Fruit fly (Drosophila melanogaster) whole organism, embryonic: ENCODE measurements around the gene Cp190.

Experiments
- C15 ChIP-seq: fragments of 200-800 bp; sonication (Bioruptor generic); IDR thresholded peaks from 3 replicates; pipeline ENCODE4 v1.3.6; 2022; ENCODE audit warnings: missing biosample characterization, missing genetic modification characterization
- CG10321 ChIP-seq: fragments of 200-800 bp; sonication (Bioruptor generic); IDR thresholded peaks from 2 replicates; pipeline ENCODE4 v1.3.6; 2022; ENCODE audit warnings: missing biosample characterization, missing genetic modification characterization
- CG11398 ChIP-seq: fragments of 200-800 bp; sonication (Bioruptor generic); optimal IDR thresholded peaks from 2 replicates; lab custom pipeline; 2016; ENCODE audit warnings: missing biosample characterization, missing genetic modification characterization
- CG13624 ChIP-seq: fragments of 200-800 bp; sonication (Bioruptor generic); optimal IDR thresholded peaks from 2 replicates; lab custom pipeline; 2016; ENCODE audit warnings: missing biosample characterization, missing genetic modification characterization
- CG16815 ChIP-seq: fragments of 200-800 bp; sonication (Bioruptor generic); optimal IDR thresholded peaks from 3 replicates; lab custom pipeline; 2017; ENCODE audit warnings: missing biosample characterization, mild to moderate bottlenecking, missing genetic modification characterization
- CG18011 ChIP-seq: fragments of 200-800 bp; sonication (Bioruptor generic); optimal IDR thresholded peaks from 2 replicates; lab custom pipeline; 2017; ENCODE audit warnings: missing biosample characterization, missing genetic modification characterization, mild to moderate bottlenecking, moderate library complexity, missing genotype
- CG1832 ChIP-seq: fragments of 200-800 bp; sonication (Bioruptor generic); optimal IDR thresholded peaks from 2 replicates; lab custom pipeline; 2017; ENCODE audit warnings: missing biosample characterization, mild to moderate bottlenecking, missing genetic modification characterization, inconsistent platforms
- CG18764 ChIP-seq: fragments of 200-800 bp; sonication (Bioruptor generic); optimal IDR thresholded peaks from 3 replicates; lab custom pipeline; 2016; ENCODE audit warnings: missing biosample characterization, missing genetic modification characterization
- CG2116 ChIP-seq: fragments of 200-800 bp; sonication (Bioruptor generic); optimal IDR thresholded peaks from 3 replicates; lab custom pipeline; 2018; ENCODE audit warnings: missing biosample characterization, mild to moderate bottlenecking, missing genetic modification characterization
- CG2712 ChIP-seq: fragments of 200-800 bp; optimal IDR thresholded peaks from 3 replicates; lab custom pipeline; 2019; ENCODE audit warnings: missing biosample characterization, mild to moderate bottlenecking, missing genetic modification characterization, moderate library complexity
- CG31388 ChIP-seq: fragments of 200-800 bp; sonication (Bioruptor generic); optimal IDR thresholded peaks from 2 replicates; lab custom pipeline; 2016; ENCODE audit warnings: missing biosample characterization, missing genetic modification characterization
- CG4282 ChIP-seq: fragments of 200-800 bp; sonication (Bioruptor generic); optimal IDR thresholded peaks from 2 replicates; lab custom pipeline; 2016; ENCODE audit warnings: missing biosample characterization, missing genetic modification characterization
- CG4707 ChIP-seq: fragments of 200-800 bp; sonication (Bioruptor generic); optimal IDR thresholded peaks from 2 replicates; lab custom pipeline; 2018; ENCODE audit warnings: missing biosample characterization, mild to moderate bottlenecking, missing genetic modification characterization, moderate library complexity
- CG5180 ChIP-seq: fragments of 200-800 bp; sonication (Bioruptor generic); optimal IDR thresholded peaks from 3 replicates; lab custom pipeline; 2017; ENCODE audit warnings: missing biosample characterization, missing genetic modification characterization, mild to moderate bottlenecking, moderate library complexity, missing genetic modification reagents
- CG8765 ChIP-seq: fragments of 200-800 bp; sonication (Bioruptor generic); IDR thresholded peaks from 2 replicates; pipeline ENCODE4 v1.3.6; 2022; ENCODE audit warnings: missing biosample characterization, missing genetic modification characterization
- CG8944 ChIP-seq: fragments of 200-800 bp; sonication (Bioruptor generic); optimal IDR thresholded peaks from 3 replicates; lab custom pipeline; 2016; ENCODE audit warnings: missing biosample characterization, missing genetic modification characterization
- CG9609 ChIP-seq: fragments of 200-800 bp; sonication (Bioruptor generic); optimal IDR thresholded peaks from 3 replicates; lab custom pipeline; 2016; ENCODE audit warnings: missing biosample characterization, missing genetic modification characterization
- Chrac-16 ChIP-seq: fragments of 200-800 bp; sonication (Bioruptor generic); optimal IDR thresholded peaks from 3 replicates; lab custom pipeline; 2016; ENCODE audit warnings: missing biosample characterization, missing genetic modification characterization
- D ChIP-seq, 2 experiments: fragments of 200-800 bp in 1 of 2; fragments of >200 bp in 1 of 2; sonication (Bioruptor generic) in 1 of 2; optimal IDR thresholded peaks; 2 replicates in 1 of 2; 3 replicates in 1 of 2; lab custom pipeline; 2017; ENCODE audit warnings: mild to moderate bottlenecking in 1 of 2, missing biosample characterization in 1 of 2, missing genetic modification characterization in 1 of 2, missing genetic modification reagents in 1 of 2
- Deaf1 ChIP-seq: fragments of 200-800 bp; optimal IDR thresholded peaks from 3 replicates; lab custom pipeline; 2019; ENCODE audit warnings: missing biosample characterization, mild to moderate bottlenecking, missing genetic modification characterization, moderate library complexity
- Ets65A ChIP-seq: fragments of 200-800 bp; sonication (Bioruptor generic); peaks from one replicate; lab custom pipeline; 2016; ENCODE audit warnings: missing biosample characterization, missing genetic modification characterization
- Hey ChIP-seq: fragments of 200-800 bp; sonication (Bioruptor generic); optimal IDR thresholded peaks from 3 replicates; lab custom pipeline; 2018; ENCODE audit warnings: missing biosample characterization, mild to moderate bottlenecking, missing genetic modification characterization
- Jarid2 ChIP-seq: fragments of 200-800 bp; sonication (Bioruptor generic); optimal IDR thresholded peaks from 3 replicates; lab custom pipeline; 2017; ENCODE audit warnings: mild to moderate bottlenecking, missing biosample characterization, missing genetic modification reagents, missing genetic modification characterization
- MESR4 ChIP-seq: fragments of 200-800 bp; sonication (Bioruptor generic); optimal IDR thresholded peaks from 2 replicates; lab custom pipeline; 2018; ENCODE audit warnings: missing biosample characterization, mild to moderate bottlenecking, missing genetic modification characterization, moderate library complexity
- Nf-YC ChIP-seq: fragments of 200-800 bp; optimal IDR thresholded peaks from 3 replicates; lab custom pipeline; 2019; ENCODE audit warnings: missing biosample characterization, mild to moderate bottlenecking, missing genetic modification characterization, moderate library complexity
- Rfx ChIP-seq: fragments of 200-800 bp; sonication (Bioruptor generic); IDR thresholded peaks from 2 replicates; pipeline ENCODE4 v1.3.6; 2022; ENCODE audit warnings: missing biosample characterization, missing genetic modification characterization
- al ChIP-seq: fragments of 200-800 bp; sonication (Bioruptor generic); IDR thresholded peaks from 2 replicates; pipeline ENCODE4 v1.3.6; 2022; ENCODE audit warnings: missing biosample characterization, missing genetic modification characterization
- ara ChIP-seq: fragments of 200-800 bp; sonication (Bioruptor generic); IDR thresholded peaks from 2 replicates; pipeline ENCODE4 v1.3.6; 2022; ENCODE audit warnings: missing biosample characterization, missing genetic modification characterization
- bbx ChIP-seq: fragments of 200-800 bp; sonication (Bioruptor generic); IDR thresholded peaks from 2 replicates; pipeline ENCODE4 v1.3.6; 2022; ENCODE audit warnings: missing biosample characterization, missing genetic modification characterization; ENCODE audit not compliant: partially characterized antibody
- cato ChIP-seq: fragments of 200-800 bp; sonication (Bioruptor generic); optimal IDR thresholded peaks from 2 replicates; lab custom pipeline; 2016; ENCODE audit warnings: missing biosample characterization, missing genetic modification characterization, borderline replicate concordance
- caup ChIP-seq: fragments of 200-800 bp; sonication (Bioruptor generic); optimal IDR thresholded peaks from 3 replicates; lab custom pipeline; 2017; ENCODE audit warnings: missing biosample characterization, mild to moderate bottlenecking, missing genetic modification characterization, moderate library complexity; ENCODE audit not compliant: severe bottlenecking
- crol ChIP-seq: fragments of 200-800 bp; sonication (Bioruptor generic); IDR thresholded peaks from 2 replicates; pipeline ENCODE4 v1.3.6; 2022; ENCODE audit warnings: missing biosample characterization, missing genetic modification characterization
- crp ChIP-seq, 2 experiments: fragments of 200-800 bp; sonication (Bioruptor generic); optimal IDR thresholded peaks; 2 replicates in 1 of 2; 3 replicates in 1 of 2; lab custom pipeline; 2017; ENCODE audit warnings: missing biosample characterization in 2 of 2, missing genetic modification characterization in 2 of 2, mild to moderate bottlenecking in 1 of 2, moderate library complexity in 1 of 2
- dysf ChIP-seq: fragments of 200-800 bp; sonication (Bioruptor generic); IDR thresholded peaks from 3 replicates; pipeline ENCODE4 v1.3.6; 2022; ENCODE audit warnings: missing biosample characterization, missing genetic modification characterization
- ems ChIP-seq: fragments of 200-800 bp; sonication (Bioruptor generic); optimal IDR thresholded peaks from 3 replicates; lab custom pipeline; 2016; ENCODE audit warnings: missing biosample characterization, missing genetic modification characterization
- odd ChIP-seq: fragments of 200-800 bp; sonication (Bioruptor generic); optimal IDR thresholded peaks from 2 replicates; lab custom pipeline; 2017; ENCODE audit warnings: missing biosample characterization, mild to moderate bottlenecking, missing genetic modification characterization
- org-1 ChIP-seq: fragments of 200-800 bp; sonication (Bioruptor generic); optimal IDR thresholded peaks from 2 replicates; lab custom pipeline; 2017; ENCODE audit warnings: missing biosample characterization, missing genetic modification characterization
- pum ChIP-seq: fragments of 200-800 bp; sonication (Bioruptor generic); optimal IDR thresholded peaks from 2 replicates; lab custom pipeline; 2016; ENCODE audit warnings: missing biosample characterization, missing genetic modification characterization
- ranshi ChIP-seq: fragments of 200-800 bp; sonication (Bioruptor generic); IDR thresholded peaks from 2 replicates; pipeline ENCODE4 v1.3.6; 2022; ENCODE audit warnings: missing biosample characterization, missing genetic modification characterization
- rib ChIP-seq: fragments of 200-800 bp; sonication (Bioruptor generic); IDR thresholded peaks from 2 replicates; pipeline ENCODE4 v1.3.6; 2022; ENCODE audit warnings: missing biosample characterization, missing genetic modification characterization
- sc ChIP-seq, 3 experiments: fragments of >200 bp in 2 of 3; fragments of 200-800 bp in 1 of 3; sonication (Bioruptor generic) in 1 of 3; optimal IDR thresholded peaks; 2 replicates in 2 of 3; 3 replicates in 1 of 3; lab custom pipeline; 2017; ENCODE audit warnings: mild to moderate bottlenecking in 1 of 3, missing biosample characterization in 1 of 3, missing genetic modification characterization in 1 of 3, missing genetic modification reagents in 1 of 3
- sima ChIP-seq: fragments of 200-800 bp; sonication (Bioruptor generic); optimal IDR thresholded peaks from 2 replicates; lab custom pipeline; 2016; ENCODE audit warnings: missing biosample characterization, missing genetic modification characterization
- so ChIP-seq: fragments of 200-800 bp; sonication (Bioruptor generic); IDR thresholded peaks from 3 replicates; pipeline ENCODE4 v1.3.6; 2022; ENCODE audit warnings: missing biosample characterization, missing genetic modification characterization
- tx ChIP-seq: fragments of 200-800 bp; sonication (Bioruptor generic); optimal IDR thresholded peaks from 2 replicates; lab custom pipeline; 2016; ENCODE audit warnings: missing biosample characterization, missing genetic modification characterization
- unpg ChIP-seq: fragments of 200-800 bp; sonication (Bioruptor generic); optimal IDR thresholded peaks from 3 replicates; lab custom pipeline; 2018; ENCODE audit warnings: missing biosample characterization, mild to moderate bottlenecking, missing genetic modification characterization, moderate library complexity
- yki ChIP-seq: fragments of >200 bp; optimal IDR thresholded peaks from 3 replicates; lab custom pipeline; 2018
- zen2 ChIP-seq: fragments of 200-800 bp; sonication (Bioruptor generic); IDR thresholded peaks from 3 replicates; pipeline ENCODE4 v1.3.6; 2022; ENCODE audit warnings: missing biosample characterization, missing genetic modification characterization; ENCODE audit not compliant: partially characterized antibody
- zfh1 ChIP-seq: fragments of 200-800 bp; sonication (Bioruptor generic); IDR thresholded peaks from 3 replicates; pipeline ENCODE4 v1.3.6; 2022; ENCODE audit warnings: missing biosample characterization, missing genetic modification characterization

The Cp190 gene

dm6 chr3R:15319912-15320746 is 45.1 kb upstream of the Cp190 start, which contains the start of the genes CG6276 and CG44040 (continued):
- TF ChIP-seq CG18764 (GFP tag; lab: Kevin White, UChicago) (no peak), CG31388 (GFP tag; lab: Kevin White, UChicago) (no peak), CG2116 (GFP tag; lab: Kevin White, UChicago) (peak; percentile 24), crp (GFP tag; optimal IDR thresholded peaks at IDR 0.05; lab: Kevin White, UChicago) (no peak), dysf (peak; percentile 45; the same call in 1 of the 3 replicates), CG4282 (GFP tag; lab: Kevin White, UChicago) (no peak), zen2 (GFP tag; lab: Robert Waterston, UW) (no peak), unpg (GFP tag; lab: Kevin White, UChicago) (peak; percentile 50), ranshi (peak; percentile 58), CG13624 (GFP tag; lab: Kevin White, UChicago) (peak; percentile 73), CG5180 (GFP tag; lab: Kevin White, UChicago) (no peak), CG4707 (GFP tag; lab: Kevin White, UChicago) (no peak), CG1832 (GFP tag; lab: Kevin White, UChicago) (no peak), rib (GFP tag; lab: Robert Waterston, UW) (no peak), org-1 (GFP tag; lab: Kevin White, UChicago) (peak; percentile 13), sima (GFP tag; lab: Kevin White, UChicago) (no peak), CG16815 (GFP tag; lab: Kevin White, UChicago) (no peak), cato (GFP tag; lab: Kevin White, UChicago) (no peak), D (optimal IDR thresholded peaks at IDR 0.05; lab: Kevin White, UChicago) (no peak), D (GFP tag; optimal IDR thresholded peaks at IDR 0.05; lab: Kevin White, UChicago) (peak; percentile 12), CG18011 (GFP tag; lab: Kevin White, UChicago) (no peak), sc (optimal IDR thresholded peaks at IDR 0.05; lab: Kevin White, UChicago) (no peak), sc (GFP tag; optimal IDR thresholded peaks at IDR 0.05; lab: Kevin White, UChicago) (no peak), odd (no peak), MESR4 (GFP tag; lab: Kevin White, UChicago) (peak; percentile 63), tx (peak; percentile 52), C15 (GFP tag; lab: Robert Waterston, UW) (no peak), crol (GFP tag; lab: Robert Waterston, UW) (no peak), yki (lab: Kevin White, UChicago) (no peak), CG8765 (GFP tag; lab: Robert Waterston, UW) (no peak; the same call in 1 of the 2 replicates), bbx (GFP tag; lab: Robert Waterston, UW) (no peak), CG2712 (peak; percentile 53), CG10321 (GFP tag; lab: Robert Waterston, UW) (no peak), CG11398 (GFP tag; lab: Kevin White, UChicago) (peak; percentile 31), ems (peak; percentile 38), zfh1 (GFP tag; lab: Robert Waterston, UW) (no peak), Chrac-16 (no peak), so (GFP tag; lab: Robert Waterston, UW) (no peak), Rfx (GFP tag; lab: Robert Waterston, UW) (peak; percentile 65), Nf-YC (tag; lab: Kevin White, UChicago) (peak; percentile 42), CG8944 (GFP tag; lab: Kevin White, UChicago) (peak; percentile 13), al (GFP tag; lab: Robert Waterston, UW) (peak; percentile 9; the same call in 1 of the 2 replicates), Hey (tag; lab: Kevin White, UChicago) (no peak), CG9609 (peak; percentile 32), Jarid2 (GFP tag; lab: Kevin White, UChicago) (no peak), Ets65A (GFP tag; lab: Kevin White, UChicago) (peak; percentile 92), ara (GFP tag; lab: Robert Waterston, UW) (0 out of 2 replicates have a peak, but pooled peaks have one; percentile 4), Deaf1 (tag; lab: Kevin White, UChicago) (no peak), caup (peak; percentile 60), pum (GFP tag; lab: Kevin White, UChicago) (peak; percentile 33)
